In genomic region chr3R:21853618-21854573, dm6 we compare ENCODE assay signal across 1 fruit fly cellular context.
A peak's percentile ranks its signal among the peaks of the same experiment; 100 is the strongest.
TF ChIP-seq lines count a peak whose summit lies in the region.

No protein-coding gene starts in this region.

TF ChIP-seq in whole organism, embryonic, 481 proteins besides CTCF, POLR2A, EP300 and RAD21 (continued from another document):
- TF ChIP-seq CG10543 (GFP tag; optimal IDR thresholded peaks at IDR 0.05; lab: Kevin White, UChicago), result peak; percentile 78
- no peak for TF ChIP-seq lov (optimal IDR thresholded peaks at IDR 0.05; lab: Kevin White, UChicago)
- TF ChIP-seq lov (GFP tag; IDR thresholded peaks at IDR 0.05; lab: Robert Waterston, UW), result 0 out of 3 replicates have a peak, but pooled peaks have one; percentile 70
- peak; percentile 67 for TF ChIP-seq zf30C (GFP tag; optimal IDR thresholded peaks at IDR 0.05; lab: Kevin White, UChicago)
- TF ChIP-seq ATbp (GFP tag; optimal IDR thresholded peaks at IDR 0.05; lab: Kevin White, UChicago), result peak; percentile 50
- TF ChIP-seq yki (optimal IDR thresholded peaks at IDR 0.05; lab: Kevin White, UChicago), result peak; percentile 70
- TF ChIP-seq abd-A (tag; optimal IDR thresholded peaks at IDR 0.05; lab: Kevin White, UChicago), result peak; percentile 88
- TF ChIP-seq E2f1 (GFP tag; IDR thresholded peaks at IDR 0.05; lab: Robert Waterston, UW), result peak; percentile 69; the same call in 1 of the 2 replicates
- peak; percentile 70 for TF ChIP-seq psq (GFP tag; optimal IDR thresholded peaks at IDR 0.05; lab: Kevin White, UChicago)
- TF ChIP-seq stc (GFP tag; IDR thresholded peaks at IDR 0.05; lab: Robert Waterston, UW), result peak; percentile 14; the same call in 1 of the 2 replicates
- TF ChIP-seq vvl (GFP tag; IDR thresholded peaks at IDR 0.05; lab: Robert Waterston, UW), result peak; percentile 55
- peak; percentile 54 for TF ChIP-seq grn (GFP tag; optimal IDR thresholded peaks at IDR 0.05; lab: Kevin White, UChicago)
- TF ChIP-seq Xrp1 (GFP tag; IDR thresholded peaks at IDR 0.05; lab: Robert Waterston, UW), result peak; percentile 32; the same call in 1 of the 2 replicates
- 0 out of 2 replicates have a peak, but pooled peaks have one; percentile 19 for TF ChIP-seq CG4360 (GFP tag; IDR thresholded peaks at IDR 0.05; lab: Robert Waterston, UW)
- no peak for TF ChIP-seq crol (GFP tag; IDR thresholded peaks at IDR 0.05; lab: Robert Waterston, UW)
- peak; percentile 15 for TF ChIP-seq MTF-1 (GFP tag; optimal IDR thresholded peaks at IDR 0.05; lab: Kevin White, UChicago; ENCODE audit: borderline replicate concordance)
- peak; percentile 5 for TF ChIP-seq Sox100B (GFP tag; optimal IDR thresholded peaks at IDR 0.05; lab: Kevin White, UChicago)
- peak; percentile 67 for TF ChIP-seq Lpt (GFP tag; optimal IDR thresholded peaks at IDR 0.05; lab: Kevin White, UChicago)
- TF ChIP-seq cg (GFP tag; optimal IDR thresholded peaks at IDR 0.05; lab: Kevin White, UChicago), result peak; percentile 96
- TF ChIP-seq rib (GFP tag; IDR thresholded peaks at IDR 0.05; lab: Robert Waterston, UW), result peak; percentile 79; the same call in 1 of the 2 replicates
- TF ChIP-seq CG2120 (GFP tag; optimal IDR thresholded peaks at IDR 0.05; lab: Kevin White, UChicago), result peak; percentile 18
- peak; percentile 17 for TF ChIP-seq dmrt99B (tag; optimal IDR thresholded peaks at IDR 0.05; lab: Kevin White, UChicago)
- peak; percentile 36; the same call in 1 of the 2 replicates for TF ChIP-seq Scr (GFP tag; IDR thresholded peaks at IDR 0.05; lab: Robert Waterston, UW; ENCODE audit: partially characterized antibody)
- peak; percentile 15 for TF ChIP-seq Fer1 (GFP tag; optimal IDR thresholded peaks at IDR 0.05; lab: Kevin White, UChicago)
- no peak for TF ChIP-seq CG11560 (tag; IDR thresholded peaks at IDR 0.05; lab: Robert Waterston, UW)
- peak; percentile 89 for TF ChIP-seq nom (GFP tag; optimal IDR thresholded peaks at IDR 0.05; lab: Kevin White, UChicago)
- TF ChIP-seq CG31224 (GFP tag; IDR thresholded peaks at IDR 0.05; lab: Robert Waterston, UW), result no peak
- TF ChIP-seq en (GFP tag; optimal IDR thresholded peaks at IDR 0.05; lab: Kevin White, UChicago), result no peak
- TF ChIP-seq sug (tag; optimal IDR thresholded peaks at IDR 0.05; lab: Kevin White, UChicago), result peak; percentile 44
- TF ChIP-seq CG1832 (GFP tag; optimal IDR thresholded peaks at IDR 0.05; lab: Kevin White, UChicago), result peak; percentile 66
- no peak for TF ChIP-seq CG14710 (tag; optimal IDR thresholded peaks at IDR 0.05; lab: Kevin White, UChicago)
- peak; percentile 54 for TF ChIP-seq exex (tag; optimal IDR thresholded peaks at IDR 0.05; lab: Kevin White, UChicago)
- TF ChIP-seq CG14667 (GFP tag; IDR thresholded peaks at IDR 0.05; lab: Robert Waterston, UW), result no peak
- TF ChIP-seq row (GFP tag; IDR thresholded peaks at IDR 0.05; lab: Robert Waterston, UW), result 0 out of 3 replicates have a peak, but pooled peaks have one; percentile 6
- TF ChIP-seq kni (GFP tag; optimal IDR thresholded peaks at IDR 0.05; lab: Kevin White, UChicago), result no peak
- TF ChIP-seq lbe (GFP tag; optimal IDR thresholded peaks at IDR 0.05; lab: Kevin White, UChicago), result peak; percentile 85
- peak; percentile 89 for TF ChIP-seq CG13624 (GFP tag; optimal IDR thresholded peaks at IDR 0.05; lab: Kevin White, UChicago)
- 0 out of 2 replicates have a peak, but pooled peaks have one; percentile 17 for TF ChIP-seq Ptx1 (GFP tag; IDR thresholded peaks at IDR 0.05; lab: Robert Waterston, UW)
- no peak for TF ChIP-seq Jarid2 (GFP tag; optimal IDR thresholded peaks at IDR 0.05; lab: Kevin White, UChicago)
- peak; percentile 24 for TF ChIP-seq CrebB (tag; optimal IDR thresholded peaks at IDR 0.05; lab: Kevin White, UChicago)
- TF ChIP-seq CG32772 (GFP tag; IDR thresholded peaks at IDR 0.05; lab: Robert Waterston, UW), result peak; percentile 61
- TF ChIP-seq CG34224 (GFP tag; IDR thresholded peaks at IDR 0.05; lab: Robert Waterston, UW; ENCODE audit: partially characterized antibody), result peak; percentile 55; the same call in 1 of the 3 replicates
- TF ChIP-seq CG34376 (GFP tag; optimal IDR thresholded peaks at IDR 0.05; lab: Kevin White, UChicago), result peak; percentile 3
- TF ChIP-seq lab (GFP tag; optimal IDR thresholded peaks at IDR 0.05; lab: Kevin White, UChicago), result peak; percentile 55
- TF ChIP-seq CG4707 (GFP tag; optimal IDR thresholded peaks at IDR 0.05; lab: Kevin White, UChicago), result no peak
- TF ChIP-seq CG1792 (GFP tag; optimal IDR thresholded peaks at IDR 0.05; lab: Kevin White, UChicago), result no peak
- no peak for TF ChIP-seq HLH4C (GFP tag; IDR thresholded peaks at IDR 0.05; lab: Robert Waterston, UW; ENCODE audit: partially characterized antibody)
- TF ChIP-seq CG17359 (tag; optimal IDR thresholded peaks at IDR 0.05; lab: Kevin White, UChicago), result peak; percentile 80
- TF ChIP-seq ewg (GFP tag; optimal IDR thresholded peaks at IDR 0.05; lab: Kevin White, UChicago), result peak; percentile 32
- TF ChIP-seq sqz (GFP tag; optimal IDR thresholded peaks at IDR 0.05; lab: Kevin White, UChicago), result peak; percentile 86
- peak; percentile 34; the same call in 1 of the 2 replicates for TF ChIP-seq unc-4 (GFP tag; IDR thresholded peaks at IDR 0.05; lab: Robert Waterston, UW; ENCODE audit: partially characterized antibody)
- TF ChIP-seq Pdp1 (GFP tag; optimal IDR thresholded peaks at IDR 0.05; lab: Kevin White, UChicago), result peak in 1 of 2 experiments; percentile 89
- peak; percentile 7 for TF ChIP-seq gem (tag; optimal IDR thresholded peaks at IDR 0.05; lab: Kevin White, UChicago)
- TF ChIP-seq CG15601 (tag; optimal IDR thresholded peaks at IDR 0.05; lab: Kevin White, UChicago), result peak; percentile 58
- TF ChIP-seq Myb (GFP tag; optimal IDR thresholded peaks at IDR 0.05; lab: Kevin White, UChicago), result no peak
- no peak for TF ChIP-seq ase (GFP tag; IDR thresholded peaks at IDR 0.05; lab: Robert Waterston, UW)
- peak; percentile 51 for TF ChIP-seq CG10431 (GFP tag; optimal IDR thresholded peaks at IDR 0.05; lab: Kevin White, UChicago)
- TF ChIP-seq ci (GFP tag; IDR thresholded peaks at IDR 0.05; lab: Robert Waterston, UW), result peak; percentile 45; the same call in 2 of the 3 replicates
- peak; percentile 32 for TF ChIP-seq zfh2 (GFP tag; optimal IDR thresholded peaks at IDR 0.05; lab: Kevin White, UChicago)
